Worm (Caenorhabditis elegans): ENCODE measurements around the gene nlp-25.

- TF ChIP-seq ama-1 (optimal IDR thresholded peaks at IDR 0.05) (no peak), fos-1 (tag; optimal IDR thresholded peaks at IDR 0.05) (no peak), unc-62 (GFP tag; optimal IDR thresholded peaks at IDR 0.05) (no peak), elt-3 (tag; optimal IDR thresholded peaks at IDR 0.05) (no peak), crh-2 (tag; optimal IDR thresholded peaks at IDR 0.05) (no peak)
Measured at ce11 chrV:19645572-19646155, 39.7 kb downstream of the nlp-25 start, which contains the start of gene Y43F8C.9.

Measured in whole organism, L2 larva.